Worm (Caenorhabditis elegans) whole organism, young adult: ENCODE measurements around the gene lin-31.

Source experiments
- C06A6.2 ChIP-seq: fragments of 200-800 bp; sonication (Bioruptor generic); conservative IDR thresholded peaks from 2 replicates; pipeline ENCODE4 v1.3.6; 2022; ENCODE audit warnings: missing genetic modification characterization, missing compliant biosample characterization
- Y67H2A.10 ChIP-seq: fragments of 200-800 bp; sonication (Bioruptor generic); conservative IDR thresholded peaks from 2 replicates; pipeline ENCODE4 v1.3.6; 2022; ENCODE audit warnings: missing genetic modification reagents, missing genetic modification characterization, missing compliant biosample characterization
- bed-1 ChIP-seq: fragments of 200-800 bp; sonication (Bioruptor generic); IDR thresholded peaks from 2 replicates; pipeline ENCODE4 v1.3.6; 2022; ENCODE audit warnings: missing genetic modification reagents, missing genetic modification characterization, missing compliant biosample characterization
- ceh-27 ChIP-seq: fragments of 200-800 bp; sonication (Bioruptor generic); optimal IDR thresholded peaks from 2 replicates; lab custom pipeline; 2018; ENCODE audit warnings: mild to moderate bottlenecking, missing genetic modification characterization, moderate library complexity, missing compliant biosample characterization
- egl-18 ChIP-seq: fragments of 200-800 bp; sonication (Bioruptor generic); IDR thresholded peaks from 2 replicates; pipeline ENCODE4 v1.3.6; 2022; ENCODE audit warnings: missing genetic modification reagents, missing genetic modification characterization, missing compliant biosample characterization
- snpc-4 ChIP-seq, 5 experiments: fragments of 150-350 bp in 1 of 5; sonication (generic microtip) in 4 of 5; optimal IDR thresholded peaks; 2 replicates each; lab custom pipeline; 2014 to 2018; ENCODE audit warnings: missing genetic modification characterization in 5 of 5, missing biosample characterization in 3 of 5, antibody characterized with exemption in 2 of 5, mild to moderate bottlenecking in 2 of 5, missing compliant biosample characterization in 2 of 5, missing genotype in 2 of 5, moderate library complexity in 2 of 5, missing genetic modification reagents in 1 of 5

ce11 chrII:3957455-3958212 is 24.7 kb upstream of the lin-31 start:
- TF ChIP-seq bed-1 = no peak
- no peak for TF ChIP-seq Y67H2A.10 (GFP tag; lab: Robert Waterston, UW)
- TF ChIP-seq snpc-4 (GFP tag; optimal IDR thresholded peaks at IDR 0.05; lab: Kevin White, UChicago) = no peak
- no peak for TF ChIP-seq snpc-4 (tag; optimal IDR thresholded peaks at IDR 0.05; lab: Kevin White, UChicago)
- TF ChIP-seq C06A6.2 = no peak
- no peak for TF ChIP-seq ceh-27 (GFP tag; lab: Kevin White, UChicago)
- TF ChIP-seq egl-18 (GFP tag; lab: Robert Waterston, UW) = no peak
